Fruit fly (Drosophila melanogaster): Measurements from ENCODE around the gene Fhos.

Fhos gene

dm6 chr3L:8763037-8763454 lies 9.6 kb downstream of the Fhos start (continued):
- TF ChIP-seq ato (GFP tag; IDR thresholded peaks at IDR 0.05; ENCODE audit: partially characterized antibody) (no peak), CG3847 (GFP tag; IDR thresholded peaks at IDR 0.05) (peak; percentile 51; the same call in 1 of the 2 replicates), Nf-YC (tag; optimal IDR thresholded peaks at IDR 0.05) (no peak), Adf1 (GFP tag; IDR thresholded peaks at IDR 0.05) (0 out of 2 replicates have a peak, but pooled peaks have one; percentile 18), CG10366 (GFP tag; IDR thresholded peaks at IDR 0.05) (peak; percentile 59), pho (GFP tag; optimal IDR thresholded peaks at IDR 0.05) (peak; percentile 32), Sox102F (GFP tag; optimal IDR thresholded peaks at IDR 0.05) (peak; percentile 60), CG11456 (GFP tag; IDR thresholded peaks at IDR 0.05) (0 out of 3 replicates have a peak, but pooled peaks have one; percentile 65), tio (GFP tag; optimal IDR thresholded peaks at IDR 0.05) (peak; percentile 28), lov (optimal IDR thresholded peaks at IDR 0.05) (no peak), lov (GFP tag; IDR thresholded peaks at IDR 0.05) (0 out of 3 replicates have a peak, but pooled peaks have one; percentile 66), D (optimal IDR thresholded peaks at IDR 0.05) (no peak), D (GFP tag; optimal IDR thresholded peaks at IDR 0.05) (peak; percentile 7), bcd (GFP tag; optimal IDR thresholded peaks at IDR 0.05) (peak; percentile 49), CG32532 (GFP tag; IDR thresholded peaks at IDR 0.05) (peak; percentile 53; the same call in 1 of the 2 replicates), Taf1 (GFP tag; IDR thresholded peaks at IDR 0.05) (no peak), ranshi (GFP tag; IDR thresholded peaks at IDR 0.05) (0 out of 2 replicates have a peak, but pooled peaks have one; percentile 33), ssp (GFP tag; IDR thresholded peaks at IDR 0.05) (peak; percentile 43), CG18599 (GFP tag; optimal IDR thresholded peaks at IDR 0.05) (peak; percentile 27), chn (GFP tag; optimal IDR thresholded peaks at IDR 0.05) (peak; percentile 4), Fer1 (GFP tag; optimal IDR thresholded peaks at IDR 0.05) (no peak)

dm6 chr3L:8763794-8764193 lies 10.4 kb downstream of the Fhos start:
- TF ChIP-seq CG9437 (GFP tag; optimal IDR thresholded peaks at IDR 0.05) (no peak), ranshi (GFP tag; IDR thresholded peaks at IDR 0.05) (no peak), Optix (GFP tag; IDR thresholded peaks at IDR 0.05) (no peak)

- no peak for TF ChIP-seq slou (GFP tag; optimal IDR thresholded peaks at IDR 0.05)
- peak; percentile 54 for TF ChIP-seq CG10366 (GFP tag; IDR thresholded peaks at IDR 0.05)
- TF ChIP-seq ara (GFP tag; IDR thresholded peaks at IDR 0.05): peak; percentile 65; the same call in 1 of the 2 replicates
- peak; percentile 42 for TF ChIP-seq ranshi (GFP tag; IDR thresholded peaks at IDR 0.05)
- peak; percentile 37 for TF ChIP-seq CG10959 (GFP tag; IDR thresholded peaks at IDR 0.05)
- TF ChIP-seq Lim3 (GFP tag; IDR thresholded peaks at IDR 0.05): peak; percentile 42
- peak; percentile 5; the same call in 1 of the 3 replicates for TF ChIP-seq jigr1 (GFP tag; IDR thresholded peaks at IDR 0.05)
- TF ChIP-seq CG14050 (GFP tag; IDR thresholded peaks at IDR 0.05): peak; percentile 37; the same call in 2 of the 3 replicates
- peak; percentile 6 for TF ChIP-seq tgo (GFP tag; IDR thresholded peaks at IDR 0.05)
- TF ChIP-seq repo (GFP tag; optimal IDR thresholded peaks at IDR 0.05): no peak
- 0 out of 3 replicates have a peak, but pooled peaks have one; percentile 17 for TF ChIP-seq sr (GFP tag; IDR thresholded peaks at IDR 0.05)
- peak; percentile 63 for TF ChIP-seq Ada2b (GFP tag; IDR thresholded peaks at IDR 0.05)
- TF ChIP-seq lov (optimal IDR thresholded peaks at IDR 0.05): no peak
- peak; percentile 28; the same call in 2 of the 3 replicates for TF ChIP-seq lov (GFP tag; IDR thresholded peaks at IDR 0.05)
- TF ChIP-seq CG15696 (tag; optimal IDR thresholded peaks at IDR 0.05): peak; percentile 45
- TF ChIP-seq crc (GFP tag; optimal IDR thresholded peaks at IDR 0.05): no peak
- TF ChIP-seq Jarid2 (GFP tag; optimal IDR thresholded peaks at IDR 0.05): no peak
- TF ChIP-seq schlank (tag; optimal IDR thresholded peaks at IDR 0.05): no peak
- TF ChIP-seq bowl (GFP tag; IDR thresholded peaks at IDR 0.05): peak; percentile 40; the same call in 1 of the 2 replicates
- TF ChIP-seq seq (GFP tag; IDR thresholded peaks at IDR 0.05): peak; percentile 9
- peak; percentile 85 for TF ChIP-seq CG17328 (GFP tag; IDR thresholded peaks at IDR 0.05)
- peak; percentile 31; the same call in 2 of the 3 replicates for TF ChIP-seq ase (GFP tag; IDR thresholded peaks at IDR 0.05)
- peak; percentile 42; the same call in 1 of the 2 replicates for TF ChIP-seq CG14441 (GFP tag; IDR thresholded peaks at IDR 0.05)
- peak; percentile 20 for TF ChIP-seq stwl (tag; optimal IDR thresholded peaks at IDR 0.05)
- 0 out of 2 replicates have a peak, but pooled peaks have one; percentile 8 for TF ChIP-seq CG11696 (GFP tag; IDR thresholded peaks at IDR 0.05)
- no peak for TF ChIP-seq CG10147 (GFP tag; optimal IDR thresholded peaks at IDR 0.05)
- TF ChIP-seq nau (GFP tag; optimal IDR thresholded peaks at IDR 0.05): no peak
- no peak for TF ChIP-seq CG17186 (GFP tag; optimal IDR thresholded peaks at IDR 0.05)
- TF ChIP-seq CG11247 (GFP tag; IDR thresholded peaks at IDR 0.05): peak; percentile 35
- TF ChIP-seq vvl (GFP tag; IDR thresholded peaks at IDR 0.05): peak; percentile 71
Observed at dm6 chr3L:8765493-8765892, 12.1 kb downstream of the Fhos start.

All from whole organism, embryonic.